Fruit fly (Drosophila melanogaster): ENCODE data around the gene ph-p.

Gene ph-p

dm6 chrX:2137587-2138341, 407 bp downstream of the ph-p start (continued):
- TF ChIP-seq CG6808 (GFP tag; optimal IDR thresholded peaks at IDR 0.05) = peak; percentile 98
- TF ChIP-seq CG6276 (GFP tag; optimal IDR thresholded peaks at IDR 0.05) = peak; percentile 99
- TF ChIP-seq CG31627 (GFP tag; optimal IDR thresholded peaks at IDR 0.05) = peak; percentile 94
- peak; percentile 99 for TF ChIP-seq CG3032 (tag; optimal IDR thresholded peaks at IDR 0.05)
- peak; percentile 97 for TF ChIP-seq CG9139 (GFP tag; optimal IDR thresholded peaks at IDR 0.05)
- peak; percentile 99 for TF ChIP-seq CG34406 (GFP tag; optimal IDR thresholded peaks at IDR 0.05)
- TF ChIP-seq spab (GFP tag; optimal IDR thresholded peaks at IDR 0.05) = peak; percentile 97
- peak; percentile 98 for TF ChIP-seq Met (GFP tag; optimal IDR thresholded peaks at IDR 0.05)
- peak; percentile 97 for TF ChIP-seq CG11902 (GFP tag; optimal IDR thresholded peaks at IDR 0.05)

dm6 chrX:2136831-2137452, 1.2 kb downstream of the ph-p start:
- TF ChIP-seq OdsH (GFP tag; optimal IDR thresholded peaks at IDR 0.05) (peak; percentile 100), CG6276 (GFP tag; optimal IDR thresholded peaks at IDR 0.05) (peak; percentile 98), net (GFP tag; optimal IDR thresholded peaks at IDR 0.05) (peak; percentile 99), Hr4 (GFP tag; optimal IDR thresholded peaks at IDR 0.05) (peak; percentile 100), Blimp-1 (GFP tag; optimal IDR thresholded peaks at IDR 0.05) (peak; percentile 96), CG15336 (GFP tag; IDR thresholded peaks at IDR 0.05) (peak; percentile 100), CG6163 (GFP tag; IDR thresholded peaks at IDR 0.05) (peak; percentile 100), esn (GFP tag; optimal IDR thresholded peaks at IDR 0.05) (peak; percentile 99), Hr38 (GFP tag; optimal IDR thresholded peaks at IDR 0.05) (peak; percentile 95), cyc (GFP tag; optimal IDR thresholded peaks at IDR 0.05) (peak; percentile 100), achi (GFP tag; optimal IDR thresholded peaks at IDR 0.05) (peak; percentile 99), eg (GFP tag; IDR thresholded peaks at IDR 0.05) (peak; percentile 100), CG11294 (GFP tag; IDR thresholded peaks at IDR 0.05) (peak; percentile 100), CG16779 (tag; optimal IDR thresholded peaks at IDR 0.05) (peak; percentile 98), CG6792 (GFP tag; optimal IDR thresholded peaks at IDR 0.05) (peak; percentile 100), acj6 (GFP tag; optimal IDR thresholded peaks at IDR 0.05) (peak; percentile 100), Sox14 (GFP tag; optimal IDR thresholded peaks at IDR 0.05) (peak; percentile 100), lz (GFP tag; optimal IDR thresholded peaks at IDR 0.05) (peak; percentile 100), CG1621 (tag; optimal IDR thresholded peaks at IDR 0.05) (peak; percentile 99), Lpt (GFP tag; optimal IDR thresholded peaks at IDR 0.05) (peak; percentile 100), Ets21C (GFP tag; optimal IDR thresholded peaks at IDR 0.05) (peak; percentile 99), fd59A (GFP tag; optimal IDR thresholded peaks at IDR 0.05) (peak; percentile 100), Eip78C (GFP tag) (peak; percentile 100), Sox102F (GFP tag; optimal IDR thresholded peaks at IDR 0.05) (peak; percentile 99), CG7368 (GFP tag; optimal IDR thresholded peaks at IDR 0.05) (peak; percentile 99), Met (GFP tag; optimal IDR thresholded peaks at IDR 0.05) (peak; percentile 100), topi (GFP tag; optimal IDR thresholded peaks at IDR 0.05) (peak; percentile 100), CG3919 (GFP tag; optimal IDR thresholded peaks at IDR 0.05) (peak; percentile 100), CG34406 (GFP tag; optimal IDR thresholded peaks at IDR 0.05) (peak; percentile 99), Ets96B (tag; optimal IDR thresholded peaks at IDR 0.05) (peak; percentile 100), dac (GFP tag; optimal IDR thresholded peaks at IDR 0.05) (peak; percentile 99), CG10669 (GFP tag; optimal IDR thresholded peaks at IDR 0.05) (peak; percentile 99), CG9139 (GFP tag; optimal IDR thresholded peaks at IDR 0.05) (peak; percentile 98), svp (GFP tag) (peak; percentile 100), Eip75B (GFP tag; optimal IDR thresholded peaks at IDR 0.05) (peak; percentile 99), CG8319 (GFP tag; optimal IDR thresholded peaks at IDR 0.05) (peak; percentile 99), spab (GFP tag; optimal IDR thresholded peaks at IDR 0.05) (peak; percentile 99), fd85E (GFP tag; optimal IDR thresholded peaks at IDR 0.05) (peak; percentile 98), Eip93F (GFP tag; optimal IDR thresholded peaks at IDR 0.05) (peak; percentile 100), pdm3 (GFP tag; optimal IDR thresholded peaks at IDR 0.05) (peak; percentile 100), Hr39 (GFP tag; optimal IDR thresholded peaks at IDR 0.05) (peak; percentile 100), CG31627 (GFP tag; optimal IDR thresholded peaks at IDR 0.05) (peak; percentile 100), salr (GFP tag; optimal IDR thresholded peaks at IDR 0.05) (peak; percentile 96 to 100), CG6854 (GFP tag; optimal IDR thresholded peaks at IDR 0.05) (peak; percentile 99)

Data from whole organism, prepupa.